Fruit fly (Drosophila melanogaster) whole organism, embryonic: Measurements from ENCODE around the gene Cad74A.

Experiments
- Adf1 ChIP-seq: fragments of 200-800 bp; sonication (Bioruptor generic); IDR thresholded peaks from 2 replicates; pipeline ENCODE4 v1.3.6; 2022; ENCODE audit warnings: missing biosample characterization, missing genetic modification characterization
- Awh ChIP-seq: fragments of 200-800 bp; sonication (Bioruptor generic); IDR thresholded peaks from 2 replicates; pipeline ENCODE4, ENCODE4 v1.3.6; 2022; ENCODE audit warnings: missing biosample characterization, missing genetic modification characterization
- Bgb ChIP-seq: fragments of 200-800 bp; sonication (Bioruptor generic); IDR thresholded peaks from 2 replicates; pipeline ENCODE4 v1.3.6; 2022; ENCODE audit warnings: missing biosample characterization, missing genetic modification characterization; ENCODE audit not compliant: partially characterized antibody
- Bteb2 ChIP-seq: fragments of 200-800 bp; sonication (Bioruptor generic); optimal IDR thresholded peaks from 2 replicates; lab custom pipeline; 2016; ENCODE audit warnings: missing biosample characterization, missing genetic modification characterization
- CG12659 ChIP-seq: fragments of 200-800 bp; sonication (Bioruptor generic); optimal IDR thresholded peaks from 3 replicates; lab custom pipeline; 2017; ENCODE audit warnings: mild to moderate bottlenecking, missing biosample characterization, missing genetic modification reagents, missing genetic modification characterization
- CG12769 ChIP-seq: fragments of 200-800 bp; sonication (Bioruptor generic); optimal IDR thresholded peaks from 2 replicates; lab custom pipeline; 2019; ENCODE audit warnings: missing biosample characterization, mild to moderate bottlenecking, missing genetic modification characterization, moderate library complexity
- CG12942 ChIP-seq: fragments of 200-800 bp; sonication (Bioruptor generic); optimal IDR thresholded peaks from 3 replicates; lab custom pipeline; 2016; ENCODE audit warnings: missing biosample characterization, missing genetic modification characterization
- CG13624 ChIP-seq: fragments of 200-800 bp; sonication (Bioruptor generic); optimal IDR thresholded peaks from 2 replicates; lab custom pipeline; 2016; ENCODE audit warnings: missing biosample characterization, missing genetic modification characterization
- CG15479 ChIP-seq: fragments of 200-800 bp; sonication (Bioruptor generic); optimal IDR thresholded peaks from 3 replicates; lab custom pipeline; 2019; ENCODE audit warnings: missing biosample characterization, mild to moderate bottlenecking, missing genetic modification characterization, moderate library complexity
- CG17359 ChIP-seq: fragments of 200-800 bp; sonication (Bioruptor generic); optimal IDR thresholded peaks from 3 replicates; lab custom pipeline; 2018; ENCODE audit warnings: missing biosample characterization, mild to moderate bottlenecking, missing genetic modification characterization, moderate library complexity
- CG17829 ChIP-seq: fragments of 200-800 bp; optimal IDR thresholded peaks from 2 replicates; lab custom pipeline; 2019; ENCODE audit warnings: missing biosample characterization, mild to moderate bottlenecking, missing genetic modification characterization, moderate library complexity
- CG2712 ChIP-seq: fragments of 200-800 bp; optimal IDR thresholded peaks from 3 replicates; lab custom pipeline; 2019; ENCODE audit warnings: missing biosample characterization, mild to moderate bottlenecking, missing genetic modification characterization, moderate library complexity
- CG3065 ChIP-seq: fragments of 200-800 bp; sonication (Bioruptor generic); optimal IDR thresholded peaks from 2 replicates; lab custom pipeline; 2016; ENCODE audit warnings: missing biosample characterization, missing genetic modification characterization
- CG4360 ChIP-seq: fragments of 200-800 bp; sonication (Bioruptor generic); IDR thresholded peaks from 2 replicates; pipeline ENCODE4 v1.3.6; 2022; ENCODE audit warnings: missing biosample characterization, missing genetic modification characterization
- CG6175 ChIP-seq: fragments of 200-800 bp; sonication (Bioruptor generic); IDR thresholded peaks from 3 replicates; pipeline ENCODE4 v1.3.6; 2022; ENCODE audit warnings: missing biosample characterization, missing genetic modification characterization
- CG6272 ChIP-seq: fragments of 200-800 bp; sonication (Bioruptor generic); IDR thresholded peaks from 2 replicates; pipeline ENCODE4 v1.3.6; 2022; ENCODE audit warnings: missing biosample characterization, missing genetic modification characterization
- CG6654 ChIP-seq: fragments of 200-800 bp; sonication (Bioruptor generic); optimal IDR thresholded peaks from 2 replicates; lab custom pipeline; 2017; ENCODE audit warnings: missing biosample characterization, mild to moderate bottlenecking, missing genetic modification characterization
- CG7987 ChIP-seq: fragments of 200-800 bp; sonication (Bioruptor generic); optimal IDR thresholded peaks from 2 replicates; lab custom pipeline; 2018; ENCODE audit warnings: missing biosample characterization, mild to moderate bottlenecking, missing genetic modification characterization, moderate library complexity
- CG8765 ChIP-seq: fragments of 200-800 bp; sonication (Bioruptor generic); IDR thresholded peaks from 2 replicates; pipeline ENCODE4 v1.3.6; 2022; ENCODE audit warnings: missing biosample characterization, missing genetic modification characterization
- CG8924 ChIP-seq: fragments of 200-800 bp; optimal IDR thresholded peaks from 3 replicates; lab custom pipeline; 2019; ENCODE audit warnings: missing biosample characterization, mild to moderate bottlenecking, missing genetic modification characterization, moderate library complexity
- CG9727 ChIP-seq: fragments of 200-800 bp; sonication (Bioruptor generic); optimal IDR thresholded peaks from 3 replicates; lab custom pipeline; 2017; ENCODE audit warnings: missing biosample characterization, mild to moderate bottlenecking, missing genetic modification characterization
- CG9817 ChIP-seq: fragments of 200-800 bp; sonication (Bioruptor generic); optimal IDR thresholded peaks from 2 replicates; lab custom pipeline; 2018; ENCODE audit warnings: missing biosample characterization, mild to moderate bottlenecking, missing genetic modification characterization, moderate library complexity
- D ChIP-seq, 2 experiments: fragments of 200-800 bp in 1 of 2; fragments of >200 bp in 1 of 2; sonication (Bioruptor generic) in 1 of 2; optimal IDR thresholded peaks; 2 replicates in 1 of 2; 3 replicates in 1 of 2; lab custom pipeline; 2017; ENCODE audit warnings: mild to moderate bottlenecking in 1 of 2, missing biosample characterization in 1 of 2, missing genetic modification characterization in 1 of 2, missing genetic modification reagents in 1 of 2
- Deaf1 ChIP-seq: fragments of 200-800 bp; optimal IDR thresholded peaks from 3 replicates; lab custom pipeline; 2019; ENCODE audit warnings: missing biosample characterization, mild to moderate bottlenecking, missing genetic modification characterization, moderate library complexity
- Eip74EF ChIP-seq, 2 experiments: fragments of 200-800 bp in 1 of 2; fragments of >200 bp in 1 of 2; sonication (Bioruptor generic) in 1 of 2; optimal IDR thresholded peaks; 2 replicates each; lab custom pipeline; 2017 to 2019; ENCODE audit warnings: missing biosample characterization in 2 of 2, missing genetic modification characterization in 2 of 2, mild to moderate bottlenecking in 1 of 2, moderate library complexity in 1 of 2
- Jarid2 ChIP-seq: fragments of 200-800 bp; sonication (Bioruptor generic); optimal IDR thresholded peaks from 3 replicates; lab custom pipeline; 2017; ENCODE audit warnings: mild to moderate bottlenecking, missing biosample characterization, missing genetic modification reagents, missing genetic modification characterization
- MESR4 ChIP-seq: fragments of 200-800 bp; sonication (Bioruptor generic); optimal IDR thresholded peaks from 2 replicates; lab custom pipeline; 2018; ENCODE audit warnings: missing biosample characterization, mild to moderate bottlenecking, missing genetic modification characterization, moderate library complexity
- NC2β ChIP-seq: fragments of 200-800 bp; sonication (Bioruptor generic); optimal IDR thresholded peaks from 2 replicates; lab custom pipeline; 2016; ENCODE audit warnings: missing biosample characterization, missing genetic modification characterization
- NFAT ChIP-seq: fragments of 200-800 bp; sonication (Bioruptor generic); IDR thresholded peaks from 2 replicates; pipeline ENCODE4 v1.3.6; 2022; ENCODE audit warnings: missing biosample characterization, missing genetic modification characterization
- NfI ChIP-seq: fragments of 200-800 bp; sonication (Bioruptor generic); optimal IDR thresholded peaks from 3 replicates; lab custom pipeline; 2018; ENCODE audit warnings: missing biosample characterization, mild to moderate bottlenecking, missing genetic modification characterization, moderate library complexity
- Rfx ChIP-seq: fragments of 200-800 bp; sonication (Bioruptor generic); IDR thresholded peaks from 2 replicates; pipeline ENCODE4 v1.3.6; 2022; ENCODE audit warnings: missing biosample characterization, missing genetic modification characterization
- Scr ChIP-seq: fragments of 200-800 bp; sonication (Bioruptor generic); IDR thresholded peaks from 2 replicates; pipeline ENCODE4 v1.3.6; 2022; ENCODE audit warnings: missing biosample characterization, missing genetic modification characterization; ENCODE audit not compliant: partially characterized antibody
- Trl ChIP-seq, 3 experiments: fragments of >200 bp in 2 of 3; fragments of 200-800 bp in 1 of 3; sonication (Bioruptor generic) in 1 of 3; optimal IDR thresholded peaks; 2 replicates in 1 of 3; 3 replicates in 2 of 3; lab custom pipeline; 2016 to 2017; ENCODE audit warnings: missing biosample characterization in 1 of 3, missing genetic modification characterization in 1 of 3
- ac ChIP-seq: fragments of 200-800 bp; sonication (Bioruptor generic); optimal IDR thresholded peaks from 3 replicates; lab custom pipeline; 2017; ENCODE audit warnings: missing biosample characterization, mild to moderate bottlenecking, missing genetic modification characterization
- amos ChIP-seq: fragments of 200-800 bp; sonication (Bioruptor generic); IDR thresholded peaks from 2 replicates; pipeline ENCODE4 v1.3.6; 2022; ENCODE audit warnings: missing biosample characterization, missing genetic modification characterization; ENCODE audit not compliant: partially characterized antibody
- aop ChIP-seq: fragments of 200-800 bp; sonication (Bioruptor generic); IDR thresholded peaks from 2 replicates; pipeline ENCODE4 v1.3.6; 2022; ENCODE audit warnings: missing biosample characterization, missing genetic modification characterization
- bbx ChIP-seq: fragments of 200-800 bp; sonication (Bioruptor generic); IDR thresholded peaks from 2 replicates; pipeline ENCODE4 v1.3.6; 2022; ENCODE audit warnings: missing biosample characterization, missing genetic modification characterization; ENCODE audit not compliant: partially characterized antibody
- cg ChIP-seq: fragments of 200-800 bp; sonication (Bioruptor generic); optimal IDR thresholded peaks from 3 replicates; lab custom pipeline; 2019; ENCODE audit warnings: missing biosample characterization, mild to moderate bottlenecking, missing genetic modification characterization, moderate library complexity
- gce ChIP-seq: fragments of 200-800 bp; sonication (Bioruptor generic); IDR thresholded peaks from 3 replicates; pipeline ENCODE4 v1.3.6; 2022; ENCODE audit warnings: missing biosample characterization, missing genetic modification characterization
- gcm ChIP-seq: fragments of 200-800 bp; sonication (Bioruptor generic); optimal IDR thresholded peaks from 2 replicates; lab custom pipeline; 2019; ENCODE audit warnings: missing biosample characterization, mild to moderate bottlenecking, missing genetic modification characterization, moderate library complexity
- her ChIP-seq: fragments of 200-800 bp; sonication (Bioruptor generic); optimal IDR thresholded peaks from 2 replicates; lab custom pipeline; 2016; ENCODE audit warnings: missing biosample characterization, missing genetic modification characterization
- jing ChIP-seq: fragments of 200-800 bp; sonication (Bioruptor generic); optimal IDR thresholded peaks from 2 replicates; lab custom pipeline; 2018; ENCODE audit warnings: missing biosample characterization, mild to moderate bottlenecking, missing genetic modification characterization
- kni ChIP-seq: fragments of 200-800 bp; sonication (Bioruptor generic); optimal IDR thresholded peaks from 3 replicates; lab custom pipeline; 2017; ENCODE audit warnings: mild to moderate bottlenecking, missing biosample characterization, missing genetic modification reagents, missing genetic modification characterization
- lilli ChIP-seq: fragments of 200-800 bp; sonication (Bioruptor generic); optimal IDR thresholded peaks from 3 replicates; lab custom pipeline; 2016; ENCODE audit warnings: missing biosample characterization, missing genetic modification characterization
- run ChIP-seq: fragments of 200-800 bp; sonication (Bioruptor generic); optimal IDR thresholded peaks from 3 replicates; lab custom pipeline; 2018; ENCODE audit warnings: missing biosample characterization, mild to moderate bottlenecking, missing genetic modification characterization
- sens-2 ChIP-seq: fragments of 200-800 bp; sonication (Bioruptor generic); IDR thresholded peaks from 2 replicates; pipeline ENCODE4 v1.3.6; 2022; ENCODE audit warnings: missing biosample characterization, missing genetic modification characterization
- so ChIP-seq: fragments of 200-800 bp; sonication (Bioruptor generic); IDR thresholded peaks from 3 replicates; pipeline ENCODE4 v1.3.6; 2022; ENCODE audit warnings: missing biosample characterization, missing genetic modification characterization
- sob ChIP-seq: fragments of 200-800 bp; sonication (Bioruptor generic); IDR thresholded peaks from 2 replicates; pipeline ENCODE4 v1.3.6; 2022; ENCODE audit warnings: missing biosample characterization, missing genetic modification characterization
- stc ChIP-seq: fragments of 200-800 bp; sonication (Bioruptor generic); IDR thresholded peaks from 2 replicates; pipeline ENCODE4 v1.3.6; 2022; ENCODE audit warnings: missing biosample characterization, missing genetic modification characterization
- tx ChIP-seq: fragments of 200-800 bp; sonication (Bioruptor generic); optimal IDR thresholded peaks from 2 replicates; lab custom pipeline; 2016; ENCODE audit warnings: missing biosample characterization, missing genetic modification characterization

Cad74A gene

DNA sequence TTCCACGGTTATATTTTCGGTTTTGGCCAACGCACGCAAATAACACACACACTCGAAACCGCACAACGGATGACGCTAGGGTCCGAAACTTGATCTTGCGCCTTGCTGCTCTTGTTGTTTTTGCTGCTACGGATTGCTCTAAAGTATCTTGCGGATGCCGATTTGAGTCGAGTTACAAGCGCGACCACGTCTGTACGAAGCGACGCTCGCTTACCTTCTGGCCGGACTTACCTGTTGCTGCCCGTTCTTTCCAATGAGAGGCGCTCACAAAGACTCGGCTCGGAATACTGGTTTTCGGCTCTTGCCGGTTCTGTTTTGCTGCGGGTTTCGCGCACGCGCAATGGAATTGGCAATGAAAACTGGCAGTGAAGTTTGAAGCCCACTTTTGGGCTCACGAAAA, at the start of gene Cad74A (continued):
- TF ChIP-seq Trl (optimal IDR thresholded peaks at IDR 0.05; lab: Kevin White, UChicago) = peak; percentile 16 to 29
- peak; percentile 5 for TF ChIP-seq Trl (GFP tag; optimal IDR thresholded peaks at IDR 0.05; lab: Kevin White, UChicago)
- TF ChIP-seq CG8924 (tag; lab: Kevin White, UChicago) = peak; percentile 2
- TF ChIP-seq kni (GFP tag; lab: Kevin White, UChicago) = peak; percentile 63
- TF ChIP-seq amos (GFP tag; lab: Robert Waterston, UW) = peak; percentile 44; the same call in 1 of the 2 replicates
- TF ChIP-seq jing (GFP tag; lab: Kevin White, UChicago) = no peak
- peak; percentile 62 for TF ChIP-seq Deaf1
- peak; percentile 37 for TF ChIP-seq gcm (GFP tag; lab: Kevin White, UChicago)
- TF ChIP-seq NfI (GFP tag; lab: Kevin White, UChicago) = no peak
- TF ChIP-seq CG12942 = no peak
- peak; percentile 79 for TF ChIP-seq Jarid2 (GFP tag; lab: Kevin White, UChicago)
- TF ChIP-seq Rfx = 0 out of 2 replicates have a peak, but pooled peaks have one; percentile 19
- TF ChIP-seq Awh (GFP tag; lab: Robert Waterston, UW) = 0 out of 2 replicates have a peak, but pooled peaks have one; percentile 7
- TF ChIP-seq Eip74EF (GFP tag; optimal IDR thresholded peaks at IDR 0.05; lab: Kevin White, UChicago) = peak in 1 of 2 experiments; percentile 5
- peak; percentile 81 for TF ChIP-seq CG15479 (GFP tag; lab: Kevin White, UChicago)
- peak; percentile 4 for TF ChIP-seq CG9727 (GFP tag; lab: Kevin White, UChicago)
- 0 out of 2 replicates have a peak, but pooled peaks have one; percentile 21 for TF ChIP-seq CG8765
- TF ChIP-seq her (GFP tag; lab: Kevin White, UChicago) = no peak
- TF ChIP-seq tx (GFP tag; lab: Kevin White, UChicago) = no peak
- peak; percentile 9 for TF ChIP-seq CG17829 (tag; lab: Kevin White, UChicago)
- TF ChIP-seq CG6654 = no peak
- TF ChIP-seq CG6175 (GFP tag; lab: Robert Waterston, UW) = 0 out of 3 replicates have a peak, but pooled peaks have one; percentile 44
- TF ChIP-seq CG13624 (GFP tag; lab: Kevin White, UChicago) = no peak
- 0 out of 2 replicates have a peak, but pooled peaks have one; percentile 22 for TF ChIP-seq sob (GFP tag; lab: Robert Waterston, UW)
- peak; percentile 9 for TF ChIP-seq ac
- peak; percentile 30; the same call in 1 of the 2 replicates for TF ChIP-seq bbx (GFP tag; lab: Robert Waterston, UW)
- peak; percentile 44 for TF ChIP-seq D (optimal IDR thresholded peaks at IDR 0.05; lab: Kevin White, UChicago)
- no peak for TF ChIP-seq D (GFP tag; optimal IDR thresholded peaks at IDR 0.05; lab: Kevin White, UChicago)
- TF ChIP-seq aop = 0 out of 2 replicates have a peak, but pooled peaks have one; percentile 2
- no peak for TF ChIP-seq MESR4 (GFP tag; lab: Kevin White, UChicago)
- TF ChIP-seq CG9817 = no peak
- TF ChIP-seq so (GFP tag; lab: Robert Waterston, UW) = peak; percentile 60; the same call in 2 of the 3 replicates
- TF ChIP-seq CG7987 (GFP tag; lab: Kevin White, UChicago) = no peak
- peak; percentile 20 for TF ChIP-seq CG2712 (tag; lab: Kevin White, UChicago)
- TF ChIP-seq Adf1 (GFP tag; lab: Robert Waterston, UW) = peak; percentile 24; the same call in 1 of the 2 replicates
- peak; percentile 18; the same call in 1 of the 2 replicates for TF ChIP-seq Scr (GFP tag; lab: Robert Waterston, UW)
- no peak for TF ChIP-seq Bteb2
- TF ChIP-seq Bgb = peak; percentile 47; the same call in 1 of the 2 replicates
- TF ChIP-seq CG12769 (tag; lab: Kevin White, UChicago) = peak; percentile 57

dm6 chr3L:17428779-17429178, 49.4 kb upstream of the Cad74A start, which contains the start of gene Gorab:
Gene Gorab, minus strand, starts transcription at chr3L:17428836.
- TF ChIP-seq CG8924 (tag; lab: Kevin White, UChicago) (peak; percentile 85), lilli (GFP tag; lab: Kevin White, UChicago) (peak; percentile 92), sens-2 (GFP tag; lab: Robert Waterston, UW) (peak; percentile 76), CG12659 (GFP tag; lab: Kevin White, UChicago) (peak; percentile 93), CG17359 (tag; lab: Kevin White, UChicago) (peak; percentile 88), gce (GFP tag; lab: Robert Waterston, UW) (peak; percentile 82; the same call in 1 of the 3 replicates), NC2β (peak; percentile 65), NFAT (GFP tag; lab: Robert Waterston, UW) (peak; percentile 93), CG3065 (GFP tag; lab: Kevin White, UChicago) (peak; percentile 46), CG6272 (GFP tag; lab: Robert Waterston, UW) (peak; percentile 95), CG4360 (GFP tag; lab: Robert Waterston, UW) (peak; percentile 69), run (tag; lab: Kevin White, UChicago) (no peak), cg (peak; percentile 47), stc (peak; percentile 90)
